Worm (Caenorhabditis elegans) whole organism, early embryonic: Measurements from ENCODE around the gene srh-99.

Source experiments
- B0310.2 ChIP-seq: sonication (generic microtip); optimal IDR thresholded peaks from 2 replicates; lab custom pipeline; 2016; ENCODE audit warnings: mild to moderate bottlenecking, missing genetic modification characterization, missing compliant biosample characterization
- aly-1 ChIP-seq: sonication (generic microtip); optimal IDR thresholded peaks from 2 replicates; lab custom pipeline; 2016; ENCODE audit warnings: missing genetic modification characterization, missing compliant biosample characterization
- ama-1 ChIP-seq: fragments of 150-350 bp; optimal IDR thresholded peaks from 2 replicates; lab custom pipeline; 2014
- ceh-36 ChIP-seq: sonication (generic microtip); optimal IDR thresholded peaks from 2 replicates; lab custom pipeline; 2016; ENCODE audit warnings: missing genetic modification characterization, inconsistent platforms, missing compliant biosample characterization
- hmbx-1 ChIP-seq: sonication (generic microtip); optimal IDR thresholded peaks from 2 replicates; lab custom pipeline; 2016; ENCODE audit warnings: mild to moderate bottlenecking, missing genetic modification characterization, missing compliant biosample characterization
- pes-1 ChIP-seq: fragments of 200-800 bp; sonication (Bioruptor generic); IDR thresholded peaks from 2 replicates; pipeline ENCODE4 v1.3.6; 2022; ENCODE audit warnings: missing genetic modification reagents, missing genetic modification characterization, missing compliant biosample characterization
- sea-1 ChIP-seq: fragments of 200-800 bp; sonication (Bioruptor generic); conservative IDR thresholded peaks from 2 replicates; pipeline ENCODE4 v1.3.6; 2022; ENCODE audit warnings: missing genetic modification characterization, missing compliant biosample characterization

- TF ChIP-seq ama-1 (lab: Kevin White, UChicago) (no peak), aly-1 (tag; lab: Kevin White, UChicago) (no peak), sea-1 (GFP tag; lab: Robert Waterston, UW) (no peak), pes-1 (GFP tag; lab: Robert Waterston, UW) (no peak), hmbx-1 (no peak), ceh-36 (tag; lab: Kevin White, UChicago) (no peak), B0310.2 (tag; lab: Kevin White, UChicago) (no peak)
Observed at ce11 chrII:3757499-3757898, 41.1 kb upstream of the srh-99 start, which contains the start of gene srx-111.
